Worm (Caenorhabditis elegans): ENCODE results near the gene F53B1.2.

The F53B1.2 gene

DNA sequence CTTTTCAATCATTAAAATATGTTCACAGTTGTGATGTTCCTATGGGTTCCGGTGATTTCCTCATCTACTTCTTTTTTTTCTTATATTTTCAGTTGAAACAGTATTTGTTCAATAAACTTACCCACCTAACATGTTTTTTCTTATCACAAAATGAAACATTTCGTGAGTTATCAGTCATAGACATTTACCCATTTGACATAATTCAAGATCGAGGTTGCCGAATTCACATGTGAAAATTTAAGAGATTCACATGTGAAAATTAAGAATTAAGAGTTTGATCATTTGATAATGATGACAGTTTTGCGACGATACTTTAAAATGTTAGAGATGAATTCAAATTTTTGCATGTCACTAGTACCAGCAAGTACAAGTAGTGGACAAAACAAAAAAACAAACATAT, 1.4 kb upstream of the F53B1.2 start:
- TF ChIP-seq unc-120 (tag; optimal IDR thresholded peaks at IDR 0.05; ENCODE audit: poor library complexity, severe bottlenecking) = no peak
- TF ChIP-seq mep-1 (tag; optimal IDR thresholded peaks at IDR 0.05) = no peak
- no peak for TF ChIP-seq pha-4 (tag; optimal IDR thresholded peaks at IDR 0.05)
- TF ChIP-seq nhr-12 (tag; optimal IDR thresholded peaks at IDR 0.05) = no peak
- TF ChIP-seq lin-32 (GFP tag; optimal IDR thresholded peaks at IDR 0.05) = no peak
- TF ChIP-seq lin-13 (tag; optimal IDR thresholded peaks at IDR 0.05) = no peak
- TF ChIP-seq ces-1 (GFP tag; optimal IDR thresholded peaks at IDR 0.05) = no peak
- TF ChIP-seq ceh-39 (tag; optimal IDR thresholded peaks at IDR 0.05) = no peak
- no peak for TF ChIP-seq sptf-1 (tag; optimal IDR thresholded peaks at IDR 0.05)
- no peak for TF ChIP-seq mab-5 (tag; optimal IDR thresholded peaks at IDR 0.05)
- TF ChIP-seq blmp-1 (tag; optimal IDR thresholded peaks at IDR 0.05) = no peak
- no peak for TF ChIP-seq unc-39 (tag; optimal IDR thresholded peaks at IDR 0.05)

DNA sequence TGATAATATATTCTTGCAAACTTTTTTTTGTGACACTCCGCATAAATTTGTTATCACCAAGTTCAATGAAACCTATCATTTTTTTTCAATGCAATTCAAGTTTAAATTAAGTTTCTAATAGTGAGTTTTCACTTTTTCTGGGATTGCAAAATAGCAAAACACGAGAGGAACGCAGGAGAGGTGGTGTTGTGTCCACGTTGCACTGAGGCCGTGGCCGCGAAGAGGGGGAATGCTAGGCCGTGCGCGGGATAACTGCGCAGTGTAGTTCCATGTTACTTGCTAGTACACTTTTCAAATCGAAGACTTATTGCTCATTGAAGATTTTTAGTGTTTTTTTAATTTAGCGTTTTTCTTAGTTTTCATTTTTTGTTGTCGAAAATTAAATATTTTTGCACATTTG, 600 bp upstream of the F53B1.2 start:
- no peak for TF ChIP-seq ceh-83 (GFP tag; optimal IDR thresholded peaks at IDR 0.05)
- TF ChIP-seq nhr-12 (tag; optimal IDR thresholded peaks at IDR 0.05) = no peak
- TF ChIP-seq mep-1 (tag; optimal IDR thresholded peaks at IDR 0.05) = no peak
- no peak for TF ChIP-seq pha-4 (tag; optimal IDR thresholded peaks at IDR 0.05)
- TF ChIP-seq blmp-1 (tag; optimal IDR thresholded peaks at IDR 0.05) = no peak
- TF ChIP-seq M03D4.4 (tag; optimal IDR thresholded peaks at IDR 0.05) = no peak
- TF ChIP-seq ceh-43 (GFP tag; optimal IDR thresholded peaks at IDR 0.05) = no peak
- TF ChIP-seq sem-2 (GFP tag; optimal IDR thresholded peaks at IDR 0.05) = no peak
- TF ChIP-seq elt-1 (tag; optimal IDR thresholded peaks at IDR 0.05; ENCODE audit: borderline replicate concordance, insufficient read depth) = no peak
- no peak for TF ChIP-seq flh-1 (GFP tag; optimal IDR thresholded peaks at IDR 0.05)
- no peak for TF ChIP-seq nhr-76 (tag; optimal IDR thresholded peaks at IDR 0.05)
- no peak for TF ChIP-seq unc-39 (tag; optimal IDR thresholded peaks at IDR 0.05)

DNA sequence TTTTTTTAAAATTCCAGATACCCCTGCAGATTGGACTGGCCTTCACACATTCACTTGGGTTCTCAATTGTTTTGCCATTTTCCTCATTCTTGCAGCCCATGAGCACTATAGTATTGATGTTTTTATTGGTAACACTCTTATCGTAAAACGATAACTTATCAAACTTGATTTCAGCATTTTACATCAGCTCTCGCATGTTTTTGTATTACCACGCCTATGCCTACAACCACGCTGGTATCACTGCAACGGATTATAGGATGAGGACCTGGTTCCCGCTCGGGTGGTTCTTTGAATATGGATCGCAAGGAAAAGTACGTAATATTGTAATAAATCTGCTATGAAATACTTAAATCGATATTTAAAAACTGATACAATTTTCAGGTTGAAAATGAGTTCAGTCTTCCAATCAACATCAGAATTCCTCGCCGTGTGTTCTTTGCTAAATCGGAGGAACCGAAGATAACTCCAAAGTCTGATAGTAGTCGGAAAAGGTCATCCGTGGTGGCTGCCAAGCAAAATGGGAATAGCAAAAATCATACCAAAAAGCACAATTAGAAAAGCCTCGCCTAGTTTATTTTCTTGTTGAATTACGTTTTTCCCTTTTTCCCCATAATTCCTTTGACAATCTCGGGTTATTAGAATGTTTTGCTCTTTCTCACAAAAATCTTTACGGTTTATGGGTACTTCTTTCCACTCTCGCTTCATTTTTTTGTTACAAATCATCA, 2.0 kb downstream of the F53B1.2 start:
- TF ChIP-seq nhr-2 (tag; optimal IDR thresholded peaks at IDR 0.05) = no peak
- TF ChIP-seq sptf-1 (tag; optimal IDR thresholded peaks at IDR 0.05) = no peak
- TF ChIP-seq elt-1 (tag; optimal IDR thresholded peaks at IDR 0.05; ENCODE audit: borderline replicate concordance, insufficient read depth) = no peak
- no peak for TF ChIP-seq snpc-4 (tag; optimal IDR thresholded peaks at IDR 0.05)
- TF ChIP-seq nhr-12 (tag; optimal IDR thresholded peaks at IDR 0.05) = no peak
- TF ChIP-seq unc-120 (tag; optimal IDR thresholded peaks at IDR 0.05; ENCODE audit: poor library complexity, severe bottlenecking) = no peak
- TF ChIP-seq mep-1 (tag; optimal IDR thresholded peaks at IDR 0.05) = no peak
- no peak for TF ChIP-seq ceh-43 (GFP tag; optimal IDR thresholded peaks at IDR 0.05)
- TF ChIP-seq mls-2 (tag; optimal IDR thresholded peaks at IDR 0.05) = no peak
- TF ChIP-seq nhr-76 (tag; optimal IDR thresholded peaks at IDR 0.05) = no peak

DNA sequence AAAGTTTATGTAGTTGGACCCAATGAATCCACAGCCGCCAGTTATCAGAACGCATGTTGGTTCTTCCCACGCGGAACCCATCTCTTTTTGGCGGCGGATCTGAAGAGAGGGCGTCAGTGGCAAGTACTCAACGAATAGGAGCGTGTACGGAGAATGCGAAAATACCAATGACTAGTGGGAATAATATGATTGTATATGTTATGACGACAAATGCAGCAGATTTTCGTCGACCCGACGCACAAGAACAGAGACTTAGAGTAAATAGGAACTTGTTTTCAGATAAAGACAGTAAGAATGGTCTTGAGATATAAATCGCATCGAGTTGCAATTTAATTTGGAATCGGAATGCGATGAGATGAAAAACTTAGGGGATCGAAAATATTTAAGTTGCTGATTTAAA, 4.2 kb downstream of the F53B1.2 start, which contains the start of gene bus-5:
Gene bus-5 (minus strand): TSS at position 101 of the 400 bp plus-strand sequence.
- no peak for TF ChIP-seq ceh-39 (tag; optimal IDR thresholded peaks at IDR 0.05)

DNA sequence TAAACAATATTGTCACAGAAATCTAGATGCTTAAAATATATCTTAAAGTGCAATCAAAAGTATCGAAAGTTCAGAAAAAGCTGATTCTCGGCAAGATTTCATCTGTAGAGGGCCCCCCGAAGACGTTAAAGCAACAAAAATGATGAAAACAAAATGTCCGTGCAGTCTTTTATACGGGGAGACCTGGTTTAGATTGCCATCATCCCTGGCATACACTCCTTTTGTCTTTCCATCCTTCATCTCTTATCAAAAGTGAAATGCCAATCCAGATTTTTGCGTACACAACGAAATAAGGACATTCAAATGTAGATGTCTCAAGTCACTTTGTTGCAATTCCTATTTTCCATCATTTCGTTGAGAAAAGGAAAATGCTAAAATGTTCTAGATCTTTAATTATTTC, 5.4 kb downstream of the F53B1.2 start:
- TF ChIP-seq nhr-237 (tag; optimal IDR thresholded peaks at IDR 0.05) (no peak), elt-1 (tag; optimal IDR thresholded peaks at IDR 0.05; ENCODE audit: borderline replicate concordance, insufficient read depth) (peak; percentile 72), ceh-39 (tag; optimal IDR thresholded peaks at IDR 0.05) (no peak)

DNA sequence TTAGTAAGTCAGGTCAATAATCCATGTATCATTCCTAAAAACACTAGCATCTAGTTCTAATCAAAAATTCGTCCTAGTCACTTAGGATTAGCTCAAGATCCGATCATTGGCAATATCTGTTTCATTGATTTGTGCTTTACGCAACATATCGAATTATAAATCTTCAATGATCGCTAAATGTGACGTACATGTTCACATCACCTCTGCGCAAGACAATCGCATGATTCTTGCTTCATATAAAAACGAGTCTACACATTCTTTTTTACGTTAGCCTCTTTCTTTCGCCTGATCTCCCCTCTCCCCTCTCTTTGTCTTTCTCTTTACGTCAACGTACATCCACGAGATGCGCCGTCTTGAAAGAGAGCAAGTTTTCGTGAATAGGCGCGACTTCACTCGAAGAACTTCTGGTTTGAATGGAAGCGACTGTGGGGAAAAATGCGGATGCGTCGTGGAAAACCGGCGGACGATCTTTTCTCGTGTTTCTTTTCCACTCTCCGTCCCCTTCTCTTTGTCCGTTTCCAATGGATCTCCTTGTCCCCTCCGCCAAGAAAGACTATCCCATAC, 7.6 kb downstream of the F53B1.2 start:
- TF ChIP-seq elt-1 (tag; optimal IDR thresholded peaks at IDR 0.05; ENCODE audit: borderline replicate concordance, insufficient read depth) (peak; percentile 61), ces-1 (GFP tag; optimal IDR thresholded peaks at IDR 0.05) (no peak)

DNA sequence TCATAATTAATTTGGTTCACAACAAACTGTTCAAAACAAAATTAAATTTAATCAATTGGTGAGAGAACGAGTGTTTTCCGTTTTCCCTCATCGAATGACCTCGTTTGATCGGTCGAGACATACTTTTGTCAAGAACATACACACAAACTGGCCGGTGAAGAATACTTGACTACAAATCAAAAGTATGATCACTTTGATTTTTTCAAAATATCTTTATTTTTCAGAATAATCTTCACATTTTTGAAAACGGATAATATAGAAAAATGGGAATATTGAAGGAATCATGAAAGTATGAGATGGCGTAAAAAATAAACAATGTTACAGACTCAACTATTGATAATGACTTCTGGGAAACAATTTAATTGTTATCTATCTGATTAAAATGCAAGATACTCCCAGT, 9.4 kb downstream of the F53B1.2 start, which contains the start of gene swip-10:
Gene swip-10 (minus strand): TSS at position 101 of the 400 bp plus-strand sequence.
- TF ChIP-seq flh-1 (GFP tag; optimal IDR thresholded peaks at IDR 0.05) = no peak
- no peak for TF ChIP-seq pha-4 (tag; optimal IDR thresholded peaks at IDR 0.05)

DNA sequence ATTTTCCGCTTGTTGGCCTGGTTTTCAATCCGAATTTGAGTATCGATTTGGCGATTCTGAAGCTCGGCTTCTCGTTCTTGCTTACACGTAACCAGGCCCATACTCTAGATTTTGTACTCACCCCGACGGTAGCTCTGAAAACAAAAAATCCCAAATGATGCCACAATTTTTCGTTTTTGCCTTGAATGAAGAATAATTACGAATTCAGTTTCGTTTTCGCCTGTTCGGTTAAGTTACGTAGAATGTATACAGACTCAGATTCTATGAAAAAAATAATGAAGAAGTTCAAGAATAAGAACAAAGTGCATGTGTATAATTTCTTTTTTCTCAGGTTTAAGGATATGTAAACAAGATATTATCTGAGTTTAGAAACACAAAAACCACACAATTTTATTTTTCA, 12.2 kb downstream of the F53B1.2 start, which contains the start of gene gpa-5:
Gene gpa-5 (minus strand): TSS at position 101 of the 400 bp plus-strand sequence.
- TF ChIP-seq elt-1 (tag; optimal IDR thresholded peaks at IDR 0.05; ENCODE audit: borderline replicate concordance, insufficient read depth) (no peak), mab-5 (tag; optimal IDR thresholded peaks at IDR 0.05) (no peak), unc-62 (GFP tag; optimal IDR thresholded peaks at IDR 0.05) (no peak), sem-2 (GFP tag; optimal IDR thresholded peaks at IDR 0.05) (no peak), ztf-11 (tag; optimal IDR thresholded peaks at IDR 0.05) (no peak), lin-13 (tag; optimal IDR thresholded peaks at IDR 0.05) (no peak), flh-1 (GFP tag; optimal IDR thresholded peaks at IDR 0.05) (no peak), lsy-2 (tag; optimal IDR thresholded peaks at IDR 0.05) (no peak), ceh-83 (GFP tag; optimal IDR thresholded peaks at IDR 0.05) (no peak), mls-2 (tag; optimal IDR thresholded peaks at IDR 0.05) (no peak), nhr-12 (tag; optimal IDR thresholded peaks at IDR 0.05) (no peak), blmp-1 (tag; optimal IDR thresholded peaks at IDR 0.05) (no peak)

All from whole organism, mixed stage, embryonic.